Worm (Caenorhabditis elegans): Measurements from ENCODE around the gene sri-28.

ce11 chrII:3020899-3021298 is 27.6 kb upstream of the sri-28 start:
- no peak for TF ChIP-seq ztf-29 (GFP tag; IDR thresholded peaks at IDR 0.05)
- no peak for TF ChIP-seq T22C8.4 (GFP tag; IDR thresholded peaks at IDR 0.05)
- no peak for TF ChIP-seq flt-1 (GFP tag; IDR thresholded peaks at IDR 0.05)

Measured in whole organism, midembryonic.